Worm (Caenorhabditis elegans) whole organism, L4 larva: Measurements from ENCODE around the gene mboa-6.

Experiments
- F37D6.2 ChIP-seq: sonication (generic microtip); optimal IDR thresholded peaks from 2 replicates; lab custom pipeline; 2016; ENCODE audit warnings: mild to moderate bottlenecking, missing genetic modification characterization, missing compliant biosample characterization
- F44E2.7 ChIP-seq: fragments of 200-800 bp; sonication (Bioruptor generic); IDR thresholded peaks from 2 replicates; pipeline ENCODE4 v2.1.2; 2022; ENCODE audit warnings: missing genetic modification characterization, missing compliant biosample characterization
- T26A8.4 ChIP-seq: fragments of 200-800 bp; sonication (Bioruptor generic); IDR thresholded peaks from 2 replicates; pipeline ENCODE4 v1.3.6; 2022; ENCODE audit warnings: missing genetic modification characterization, missing compliant biosample characterization
- Y48G9A.11 ChIP-seq: fragments of 200-800 bp; sonication (Bioruptor generic); IDR thresholded peaks from 2 replicates; pipeline ENCODE4 v1.3.6; 2022; ENCODE audit warnings: missing genetic modification reagents, missing genetic modification characterization, missing compliant biosample characterization
- aha-1 ChIP-seq: fragments of 150-350 bp; peaks from one replicate; lab custom pipeline; 2014; ENCODE audit warnings: missing biosample characterization, missing genetic modification characterization
- ama-1 ChIP-seq: fragments of 150-350 bp; optimal IDR thresholded peaks from 2 replicates; lab custom pipeline; 2014; ENCODE audit warnings: inconsistent platforms, mixed read lengths
- arid-1 ChIP-seq: fragments of 200-800 bp; sonication (Bioruptor generic); conservative IDR thresholded peaks from 2 replicates; pipeline ENCODE4 v1.3.6; 2022; ENCODE audit warnings: missing genetic modification reagents, missing genetic modification characterization, missing compliant biosample characterization
- attf-4 ChIP-seq: sonication (generic microtip); optimal IDR thresholded peaks from 3 replicates; lab custom pipeline; 2017; ENCODE audit warnings: missing biosample characterization, missing genetic modification characterization
- ceh-20 ChIP-seq: fragments of 200-800 bp; sonication (Bioruptor generic); IDR thresholded peaks from 2 replicates; pipeline ENCODE4 v1.3.6; 2022; ENCODE audit warnings: missing genetic modification reagents, missing genetic modification characterization, missing compliant biosample characterization
- ceh-82 ChIP-seq: sonication (generic microtip); optimal IDR thresholded peaks from 2 replicates; lab custom pipeline; 2017; ENCODE audit warnings: missing biosample characterization, missing genetic modification characterization
- ctbp-1 ChIP-seq: fragments of 200-800 bp; sonication (Bioruptor generic); IDR thresholded peaks from 2 replicates; pipeline ENCODE4 v1.3.6; 2022; ENCODE audit warnings: missing genetic modification reagents, missing genetic modification characterization, missing compliant biosample characterization
- daf-16 ChIP-seq, 3 experiments: sonication (generic microtip); optimal IDR thresholded peaks; 2 replicates each; lab custom pipeline; 2016 to 2017; ENCODE audit warnings: missing genetic modification characterization in 3 of 3, missing genetic modification reagents in 3 of 3, mild to moderate bottlenecking in 2 of 3, missing compliant biosample characterization in 2 of 3, missing biosample characterization in 1 of 3, moderate library complexity in 1 of 3
- daf-8 ChIP-seq: fragments of 200-800 bp; sonication (Bioruptor generic); IDR thresholded peaks from 2 replicates; pipeline ENCODE4 v1.3.6; 2022; ENCODE audit warnings: missing genetic modification characterization, missing compliant biosample characterization
- dpl-1 ChIP-seq: fragments of 150-350 bp; optimal IDR thresholded peaks from 2 replicates; lab custom pipeline; 2014; ENCODE audit warnings: missing biosample characterization, missing genetic modification reagents, missing genetic modification characterization
- duxl-1 ChIP-seq: sonication (generic microtip); optimal IDR thresholded peaks from 2 replicates; lab custom pipeline; 2016; ENCODE audit warnings: mild to moderate bottlenecking, missing genetic modification characterization, moderate library complexity, missing compliant biosample characterization; ENCODE audit not compliant: poor library complexity
- egl-43 ChIP-seq: fragments of 200-800 bp; sonication (Bioruptor generic); IDR thresholded peaks from 2 replicates; pipeline ENCODE4 v1.3.6; 2022; ENCODE audit warnings: missing genetic modification reagents, missing genetic modification characterization, missing compliant biosample characterization
- fkh-10 ChIP-seq: fragments of 150-350 bp; optimal IDR thresholded peaks from 2 replicates; lab custom pipeline; 2014; ENCODE audit warnings: missing biosample characterization, missing genetic modification reagents, missing genetic modification characterization
- hif-1 ChIP-seq, 2 experiments: sonication (generic microtip); optimal IDR thresholded peaks; 2 replicates each; lab custom pipeline; 2016 to 2017; ENCODE audit warnings: missing compliant biosample characterization in 2 of 2, missing genetic modification characterization in 2 of 2, missing genetic modification reagents in 2 of 2, missing genotype in 2 of 2, mild to moderate bottlenecking in 1 of 2
- hlh-11 ChIP-seq: fragments of 200-800 bp; sonication (Bioruptor generic); optimal IDR thresholded peaks from 2 replicates; lab custom pipeline; 2018; ENCODE audit warnings: mild to moderate bottlenecking, missing genetic modification characterization, missing compliant biosample characterization
- hlh-30 ChIP-seq: sonication (generic microtip); optimal IDR thresholded peaks from 2 replicates; lab custom pipeline; 2017; ENCODE audit warnings: antibody characterized with exemption, mild to moderate bottlenecking, missing genetic modification characterization, missing compliant biosample characterization; ENCODE audit not compliant: insufficient read depth
- hmg-1.1 ChIP-seq: fragments of 200-800 bp; sonication (Bioruptor generic); IDR thresholded peaks from 2 replicates; pipeline ENCODE4 v1.3.6; 2022; ENCODE audit warnings: missing genetic modification reagents, missing genetic modification characterization, missing compliant biosample characterization
- jun-1 ChIP-seq: fragments of 150-350 bp; optimal IDR thresholded peaks from 2 replicates; lab custom pipeline; 2014; ENCODE audit warnings: missing biosample characterization, missing genetic modification reagents, missing genetic modification characterization
- lin-13 ChIP-seq: fragments of 150-350 bp; optimal IDR thresholded peaks from 2 replicates; lab custom pipeline; 2014; ENCODE audit warnings: missing biosample characterization, missing genetic modification reagents, missing genetic modification characterization
- lin-15B ChIP-seq: fragments of 150-350 bp; sonication (generic microtip); optimal IDR thresholded peaks from 3 replicates; lab custom pipeline; 2014; ENCODE audit warnings: missing biosample characterization, missing genetic modification characterization
- lin-39 ChIP-seq: fragments of 150-350 bp; optimal IDR thresholded peaks from 2 replicates; lab custom pipeline; 2014; ENCODE audit warnings: missing biosample characterization, missing genetic modification reagents, missing genetic modification characterization
- lsy-2 ChIP-seq, 2 experiments: fragments of 150-350 bp in 1 of 2; sonication (generic microtip) in 1 of 2; optimal IDR thresholded peaks; 2 replicates each; lab custom pipeline; 2014 to 2017; ENCODE audit warnings: missing biosample characterization in 2 of 2, missing genetic modification characterization in 2 of 2
- madf-9 ChIP-seq: fragments of 200-800 bp; sonication (Bioruptor generic); conservative IDR thresholded peaks from 2 replicates; pipeline ENCODE4 v1.3.6; 2022; ENCODE audit warnings: missing genetic modification reagents, missing genetic modification characterization, missing compliant biosample characterization
- mdl-1 ChIP-seq, 2 experiments: fragments of 150-350 bp in 1 of 2; sonication (generic microtip) in 1 of 2; optimal IDR thresholded peaks; 2 replicates each; lab custom pipeline; 2014 to 2017; ENCODE audit warnings: missing biosample characterization in 2 of 2, missing genetic modification characterization in 2 of 2
- mep-1 ChIP-seq: fragments of 150-350 bp; sonication (generic microtip); optimal IDR thresholded peaks from 3 replicates; lab custom pipeline; 2014; ENCODE audit warnings: missing biosample characterization, missing genetic modification characterization
- mes-2 ChIP-seq: sonication (generic microtip); optimal IDR thresholded peaks from 2 replicates; lab custom pipeline; 2016; ENCODE audit warnings: missing genotype, mild to moderate bottlenecking, missing genetic modification characterization, missing compliant biosample characterization; ENCODE audit not compliant: poor library complexity, severe bottlenecking
- mxl-3 ChIP-seq: fragments of 200-800 bp; sonication (Bioruptor generic); optimal IDR thresholded peaks from 2 replicates; lab custom pipeline; 2018; ENCODE audit warnings: mild to moderate bottlenecking, missing genetic modification characterization, missing compliant biosample characterization
- nhr-11 ChIP-seq: fragments of 150-350 bp; optimal IDR thresholded peaks from 2 replicates; lab custom pipeline; 2014; ENCODE audit warnings: missing biosample characterization, missing genetic modification characterization
- nhr-25 ChIP-seq: sonication (generic microtip); optimal IDR thresholded peaks from 2 replicates; lab custom pipeline; 2017; ENCODE audit warnings: missing genetic modification characterization, mild to moderate bottlenecking, missing compliant biosample characterization, antibody characterized with exemption, moderate library complexity, borderline replicate concordance; ENCODE audit not compliant: insufficient read depth
- nhr-28 ChIP-seq: fragments of 150-350 bp; optimal IDR thresholded peaks from 2 replicates; lab custom pipeline; 2014; ENCODE audit warnings: missing biosample characterization, missing genetic modification characterization
- nhr-6 ChIP-seq: fragments of 150-350 bp; optimal IDR thresholded peaks from 2 replicates; lab custom pipeline; 2014; ENCODE audit warnings: missing biosample characterization, missing genetic modification characterization
- nhr-77 ChIP-seq: fragments of 150-350 bp; optimal IDR thresholded peaks from 2 replicates; lab custom pipeline; 2014; ENCODE audit warnings: missing biosample characterization, missing genetic modification characterization
- pha-4 ChIP-seq, 2 experiments: fragments of 150-350 bp in 1 of 2; fragments of 200-800 bp in 1 of 2; sonication (Bioruptor generic) in 1 of 2; IDR thresholded peaks in 1 of 2; optimal IDR thresholded peaks in 1 of 2; 2 replicates each; pipeline versions ENCODE4 v1.3.6 to Lab custom; 2014 to 2022; ENCODE audit warnings: missing genetic modification characterization in 2 of 2, missing genetic modification reagents in 2 of 2, missing biosample characterization in 1 of 2, missing compliant biosample characterization in 1 of 2
- php-3 ChIP-seq: fragments of 200-800 bp; sonication (Bioruptor generic); IDR thresholded peaks from 2 replicates; pipeline ENCODE4 v1.3.6; 2022; ENCODE audit warnings: missing genetic modification reagents, missing genetic modification characterization, missing compliant biosample characterization
- pqm-1 ChIP-seq: sonication (generic microtip); optimal IDR thresholded peaks from 2 replicates; lab custom pipeline; 2017; ENCODE audit warnings: missing biosample characterization, missing genetic modification characterization
- skn-1 ChIP-seq: fragments of 150-350 bp; optimal IDR thresholded peaks from 2 replicates; lab custom pipeline; 2014; ENCODE audit warnings: missing biosample characterization, missing genetic modification characterization
- spr-3 ChIP-seq: fragments of 200-800 bp; sonication (Bioruptor generic); optimal IDR thresholded peaks from 2 replicates; lab custom pipeline; 2018; ENCODE audit warnings: mild to moderate bottlenecking, missing genetic modification characterization, missing compliant biosample characterization
- unc-130 ChIP-seq: sonication (generic microtip); optimal IDR thresholded peaks from 2 replicates; lab custom pipeline; 2016; ENCODE audit warnings: missing genetic modification reagents, missing genetic modification characterization, missing compliant biosample characterization
- unc-62 ChIP-seq, 3 experiments: fragments of 150-350 bp in 1 of 3; sonication (generic microtip); optimal IDR thresholded peaks in 2 of 3; peaks in 1 of 3; 1 replicate in 1 of 3; 2 replicates in 2 of 3; lab custom pipeline; 2014 to 2017; ENCODE audit warnings: missing biosample characterization in 3 of 3, missing genetic modification characterization in 3 of 3, missing genetic modification reagents in 3 of 3, missing genotype in 1 of 3
- vab-7 ChIP-seq: fragments of 200-800 bp; sonication (Bioruptor generic); IDR thresholded peaks from 2 replicates; pipeline ENCODE4 v1.3.6; 2022; ENCODE audit warnings: missing genetic modification reagents, missing genetic modification characterization, missing compliant biosample characterization
- zag-1 ChIP-seq: fragments of 150-350 bp; optimal IDR thresholded peaks from 2 replicates; lab custom pipeline; 2014; ENCODE audit warnings: missing biosample characterization, missing genetic modification characterization
- zfp-2 ChIP-seq: sonication (generic microtip); optimal IDR thresholded peaks from 2 replicates; lab custom pipeline; 2016; ENCODE audit warnings: mild to moderate bottlenecking, missing genetic modification characterization, missing compliant biosample characterization
- zfp-3 ChIP-seq: fragments of 200-800 bp; sonication (Bioruptor generic); conservative IDR thresholded peaks from 2 replicates; pipeline ENCODE4 v1.3.6; 2022; ENCODE audit warnings: missing genetic modification reagents, missing genetic modification characterization, missing compliant biosample characterization

The mboa-6 gene

ce11 chrIII:1951388-1951787 is 10.4 kb downstream of the mboa-6 start, which contains the start of gene F53A3.7 (continued):
- TF ChIP-seq F37D6.2 (tag; lab: Kevin White, UChicago): no peak
- TF ChIP-seq madf-9: no peak

- TF ChIP-seq unc-62 (GFP tag; optimal IDR thresholded peaks at IDR 0.05 in 1 of 2; lab: Kevin White, UChicago) (peak in 1 of 2 experiments; percentile 54), unc-62 (tag; optimal IDR thresholded peaks at IDR 0.05; lab: Kevin White, UChicago) (no peak), hmg-1.1 (peak; percentile 86), nhr-77 (tag; lab: Kevin White, UChicago) (peak; percentile 96), ceh-82 (tag; lab: Kevin White, UChicago) (no peak), hlh-11 (tag; lab: Kevin White, UChicago) (peak; percentile 73), mep-1 (tag; lab: Kevin White, UChicago) (peak; percentile 93), mxl-3 (no peak), lin-13 (GFP tag; lab: Kevin White, UChicago) (peak; percentile 95), pha-4 (GFP tag; IDR thresholded peaks at IDR 0.05; lab: Robert Waterston, UW) (peak; percentile 35; the same call in 1 of the 2 replicates), pha-4 (tag; optimal IDR thresholded peaks at IDR 0.05; lab: Kevin White, UChicago) (peak; percentile 74), hlh-30 (peak; percentile 87), ceh-20 (GFP tag; lab: Robert Waterston, UW) (0 out of 2 replicates have a peak, but pooled peaks have one; percentile 26), aha-1 (tag; lab: Kevin White, UChicago) (peak; percentile 67), nhr-11 (tag; lab: Kevin White, UChicago) (peak; percentile 85), zfp-3 (GFP tag; lab: Robert Waterston, UW) (no peak), lin-15B (tag; lab: Kevin White, UChicago) (peak; percentile 68), ama-1 (lab: Kevin White, UChicago) (peak; percentile 67), egl-43 (GFP tag; lab: Robert Waterston, UW) (no peak), nhr-6 (tag; lab: Kevin White, UChicago) (peak; percentile 96), duxl-1 (tag; lab: Kevin White, UChicago) (peak; percentile 12), lsy-2 (tag; optimal IDR thresholded peaks at IDR 0.05; lab: Kevin White, UChicago) (peak; percentile 73 to 96), jun-1 (tag; lab: Kevin White, UChicago) (no peak), unc-130 (GFP tag; lab: Kevin White, UChicago) (peak; percentile 15), zag-1 (no peak), zfp-2 (tag; lab: Kevin White, UChicago) (no peak), vab-7 (peak; percentile 57; the same call in 1 of the 2 replicates), fkh-10 (peak; percentile 66), mdl-1 (tag; optimal IDR thresholded peaks at IDR 0.05; lab: Kevin White, UChicago) (peak in 1 of 2 experiments; percentile 19), skn-1 (no peak), spr-3 (GFP tag; lab: Kevin White, UChicago) (no peak), dpl-1 (peak; percentile 98), arid-1 (GFP tag; lab: Robert Waterston, UW) (peak; percentile 67; the same call in 1 of the 2 replicates), mes-2 (tag; lab: Kevin White, UChicago) (peak; percentile 92), nhr-28 (tag; lab: Kevin White, UChicago) (peak; percentile 87), php-3 (GFP tag; lab: Robert Waterston, UW) (no peak), daf-16 (GFP tag; optimal IDR thresholded peaks at IDR 0.05; lab: Kevin White, UChicago) (no peak), daf-16 (tag; optimal IDR thresholded peaks at IDR 0.05; lab: Kevin White, UChicago) (peak; percentile 51), F44E2.7 (GFP tag; lab: Robert Waterston, UW) (no peak), pqm-1 (tag; lab: Kevin White, UChicago) (peak; percentile 19), ctbp-1 (GFP tag; lab: Robert Waterston, UW) (0 out of 2 replicates have a peak, but pooled peaks have one; percentile 25), nhr-25 (tag; lab: Kevin White, UChicago) (peak; percentile 92), T26A8.4 (GFP tag; lab: Robert Waterston, UW) (peak; percentile 64), Y48G9A.11 (GFP tag; lab: Robert Waterston, UW) (no peak), hif-1 (tag; optimal IDR thresholded peaks at IDR 0.05; lab: Kevin White, UChicago) (peak in 1 of 2 experiments; percentile 61), lin-39 (tag; lab: Kevin White, UChicago) (no peak), madf-9 (0 out of 2 replicates have a peak, but pooled peaks have one; percentile 15), attf-4 (no peak), daf-8 (GFP tag; lab: Robert Waterston, UW) (no peak)
These were observed 11.5 kb downstream of the mboa-6 start, which contains the start of the genes polh-1 and rps-22 for ce11 chrIII:1950236-1950635. polh-1 (minus strand) TSS chrIII:1950269. rps-22 (plus strand) TSS chrIII:1950535.
